Fruit fly (Drosophila melanogaster): Measurements from ENCODE around the gene P5cr.

P5cr gene

DNA sequence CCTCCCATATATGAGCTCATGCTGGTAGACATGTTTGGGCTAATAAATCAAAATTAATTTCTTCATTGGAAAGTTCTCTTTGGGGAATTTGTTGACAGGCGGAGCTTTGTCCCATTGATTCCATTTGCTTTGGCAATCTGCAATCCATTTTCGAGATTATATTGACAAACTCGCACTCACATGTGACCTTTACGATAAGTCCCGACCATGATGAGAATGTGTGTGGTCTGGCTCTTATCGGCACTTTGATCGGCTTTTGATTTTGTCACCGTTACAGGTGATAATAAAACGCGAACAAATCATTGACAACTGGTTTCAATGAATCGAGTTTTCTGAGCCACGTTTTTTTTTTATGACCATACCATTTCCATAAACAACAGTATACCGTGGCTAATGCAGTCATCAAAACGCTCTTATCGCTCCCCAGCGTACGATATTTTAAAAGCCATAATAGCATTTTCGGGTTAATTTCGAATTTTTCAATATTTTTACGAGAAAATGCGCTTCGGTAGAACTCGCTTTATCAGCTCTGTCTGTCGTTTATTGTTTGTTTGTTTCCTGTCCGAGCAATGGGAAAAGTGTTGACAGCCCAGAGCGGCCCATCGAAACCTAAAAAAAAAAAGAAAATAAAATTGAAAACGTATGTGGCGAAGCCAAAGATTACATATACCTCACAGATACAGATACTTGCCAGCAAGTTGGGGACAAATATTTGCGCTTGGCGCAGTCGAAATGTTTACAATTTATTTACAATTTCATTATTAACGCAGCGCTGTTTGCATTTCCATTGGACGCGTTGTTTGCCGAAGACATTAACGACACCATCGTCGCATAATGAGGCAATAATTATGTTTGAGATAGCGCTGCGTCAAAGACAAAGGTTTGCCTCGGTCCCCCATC is 31.1 kb upstream of the P5cr start (continued):
- TF ChIP-seq gro (GFP tag; optimal IDR thresholded peaks at IDR 0.05) = no peak
- TF ChIP-seq chm (GFP tag; IDR thresholded peaks at IDR 0.05) = peak; percentile 69
- peak; percentile 33; the same call in 1 of the 2 replicates for TF ChIP-seq CG3847 (GFP tag; IDR thresholded peaks at IDR 0.05)
- peak; percentile 57 for TF ChIP-seq CG3065 (GFP tag; optimal IDR thresholded peaks at IDR 0.05)
- TF ChIP-seq CG9876 (GFP tag; optimal IDR thresholded peaks at IDR 0.05) = peak; percentile 5
- peak; percentile 55; the same call in 1 of the 2 replicates for TF ChIP-seq CG1024 (GFP tag; IDR thresholded peaks at IDR 0.05)
- peak; percentile 10 for TF ChIP-seq her (GFP tag; optimal IDR thresholded peaks at IDR 0.05)
- TF ChIP-seq Sry-β (GFP tag; optimal IDR thresholded peaks at IDR 0.05) = peak; percentile 53
- peak; percentile 57 for TF ChIP-seq CG30431 (GFP tag; optimal IDR thresholded peaks at IDR 0.05)
- no peak for TF ChIP-seq CG7963 (GFP tag; IDR thresholded peaks at IDR 0.05; ENCODE audit: partially characterized antibody)
- peak; percentile 53 for TF ChIP-seq CG3163 (GFP tag; optimal IDR thresholded peaks at IDR 0.05)
- peak; percentile 48 for TF ChIP-seq chn (GFP tag; optimal IDR thresholded peaks at IDR 0.05)
- TF ChIP-seq Blimp-1 (GFP tag; optimal IDR thresholded peaks at IDR 0.05) = peak; percentile 64
- TF ChIP-seq NFAT (GFP tag; IDR thresholded peaks at IDR 0.05) = no peak
- no peak for TF ChIP-seq Ptx1 (GFP tag; IDR thresholded peaks at IDR 0.05)
- TF ChIP-seq peb (GFP tag; IDR thresholded peaks at IDR 0.05) = 0 out of 2 replicates have a peak, but pooled peaks have one; percentile 10
- peak; percentile 92 for TF ChIP-seq sens (GFP tag)
- peak; percentile 54 for TF ChIP-seq D19A (tag; optimal IDR thresholded peaks at IDR 0.05)
- no peak for TF ChIP-seq CG10959 (GFP tag; IDR thresholded peaks at IDR 0.05)
- TF ChIP-seq crc (GFP tag; optimal IDR thresholded peaks at IDR 0.05) = no peak
- 0 out of 4 replicates have a peak, but pooled peaks have one; percentile 12 for TF ChIP-seq Dll (GFP tag; IDR thresholded peaks at IDR 0.05; ENCODE audit: partially characterized antibody)
- no peak for TF ChIP-seq cas (GFP tag; IDR thresholded peaks at IDR 0.05)
- TF ChIP-seq Side (GFP tag; optimal IDR thresholded peaks at IDR 0.05) = peak; percentile 66
- TF ChIP-seq insv (GFP tag; optimal IDR thresholded peaks at IDR 0.05) = peak; percentile 14 to 64
- TF ChIP-seq CG3407 (GFP tag; optimal IDR thresholded peaks at IDR 0.05) = peak; percentile 96
- no peak for TF ChIP-seq CG9215 (GFP tag; IDR thresholded peaks at IDR 0.05)
- TF ChIP-seq grn (GFP tag; optimal IDR thresholded peaks at IDR 0.05) = peak; percentile 91
- TF ChIP-seq prd (optimal IDR thresholded peaks at IDR 0.05) = no peak
- no peak for TF ChIP-seq prd (GFP tag; IDR thresholded peaks at IDR 0.05)
- TF ChIP-seq mld (GFP tag; IDR thresholded peaks at IDR 0.05; ENCODE audit: partially characterized antibody) = no peak
- TF ChIP-seq nau (GFP tag; optimal IDR thresholded peaks at IDR 0.05) = peak; percentile 68
- peak; percentile 67 for TF ChIP-seq onecut (GFP tag; IDR thresholded peaks at IDR 0.05)
- TF ChIP-seq wdn (GFP tag; IDR thresholded peaks at IDR 0.05) = no peak
- no peak for TF ChIP-seq CG34224 (GFP tag; IDR thresholded peaks at IDR 0.05; ENCODE audit: partially characterized antibody)
- no peak for TF ChIP-seq zfh2 (GFP tag; optimal IDR thresholded peaks at IDR 0.05)
- TF ChIP-seq lmd (GFP tag; IDR thresholded peaks at IDR 0.05) = no peak
- TF ChIP-seq Xrp1 (GFP tag; IDR thresholded peaks at IDR 0.05) = peak; percentile 89
- no peak for TF ChIP-seq row (GFP tag; IDR thresholded peaks at IDR 0.05)
- TF ChIP-seq Usf (GFP tag; optimal IDR thresholded peaks at IDR 0.05) = peak; percentile 19
- TF ChIP-seq C15 (GFP tag; IDR thresholded peaks at IDR 0.05) = no peak
- peak; percentile 51 for TF ChIP-seq CG18011 (GFP tag; optimal IDR thresholded peaks at IDR 0.05)
- TF ChIP-seq slou (GFP tag; optimal IDR thresholded peaks at IDR 0.05) = no peak
- no peak for TF ChIP-seq disco-r (GFP tag; optimal IDR thresholded peaks at IDR 0.05)
- no peak for TF ChIP-seq klu (GFP tag; IDR thresholded peaks at IDR 0.05)
- peak; percentile 71 for TF ChIP-seq CG7556 (GFP tag; optimal IDR thresholded peaks at IDR 0.05)
- TF ChIP-seq CG15514 (GFP tag; optimal IDR thresholded peaks at IDR 0.05) = no peak
- peak; percentile 76 for TF ChIP-seq Nf-YB (GFP tag; optimal IDR thresholded peaks at IDR 0.05)
- peak in 1 of 2 experiments; percentile 21 for TF ChIP-seq dpn (GFP tag; optimal IDR thresholded peaks at IDR 0.05)
- TF ChIP-seq jing (GFP tag; optimal IDR thresholded peaks at IDR 0.05) = peak; percentile 64
- no peak for TF ChIP-seq trh (GFP tag; optimal IDR thresholded peaks at IDR 0.05)
